Fruit fly (Drosophila melanogaster) whole organism, adult: ENCODE data around the gene CG5050.
A peak's percentile ranks its signal among the peaks of the same experiment; 100 is the strongest.

Source experiments
- CG11617 ChIP-seq: fragments of 200-800 bp; sonication (Bioruptor generic); optimal IDR thresholded peaks from 2 replicates; lab custom pipeline; 2017; ENCODE audit warnings: mild to moderate bottlenecking, missing biosample characterization, missing genetic modification reagents, missing genetic modification characterization
- CG12768 ChIP-seq: fragments of 200-800 bp; sonication (Bioruptor generic); optimal IDR thresholded peaks from 2 replicates; lab custom pipeline; 2017; ENCODE audit warnings: missing biosample characterization, missing genetic modification characterization, mild to moderate bottlenecking, moderate library complexity, missing genetic modification reagents
- CG14711 ChIP-seq: fragments of 200-800 bp; sonication (Bioruptor generic); optimal IDR thresholded peaks from 2 replicates; lab custom pipeline; 2018; ENCODE audit warnings: missing biosample characterization, mild to moderate bottlenecking, missing genetic modification characterization, moderate library complexity
- CG1620 ChIP-seq: fragments of 200-800 bp; sonication (Bioruptor generic); optimal IDR thresholded peaks from 2 replicates; lab custom pipeline; 2016; ENCODE audit warnings: missing biosample characterization, missing genetic modification characterization
- CG33017 ChIP-seq: fragments of 200-800 bp; sonication (Bioruptor generic); optimal IDR thresholded peaks from 2 replicates; lab custom pipeline; 2018; ENCODE audit warnings: missing biosample characterization, mild to moderate bottlenecking, missing genetic modification characterization, moderate library complexity
- CG5204 ChIP-seq: fragments of 200-800 bp; sonication (Bioruptor generic); optimal IDR thresholded peaks from 2 replicates; lab custom pipeline; 2016; ENCODE audit warnings: missing biosample characterization, missing genetic modification characterization
- CG7045 ChIP-seq: fragments of 200-800 bp; sonication (Bioruptor generic); optimal IDR thresholded peaks from 2 replicates; lab custom pipeline; 2017; ENCODE audit warnings: missing biosample characterization, mild to moderate bottlenecking, missing genetic modification characterization
- CG7101 ChIP-seq: fragments of 200-800 bp; sonication (Bioruptor generic); optimal IDR thresholded peaks from 2 replicates; lab custom pipeline; 2018; ENCODE audit warnings: missing biosample characterization, mild to moderate bottlenecking, missing genetic modification characterization, moderate library complexity
- Clk ChIP-seq: fragments of 200-800 bp; sonication (Bioruptor generic); optimal IDR thresholded peaks from 2 replicates; lab custom pipeline; 2017; ENCODE audit warnings: missing biosample characterization, missing genetic modification characterization
- Crg-1 ChIP-seq: fragments of 200-800 bp; sonication (Bioruptor generic); optimal IDR thresholded peaks from 2 replicates; lab custom pipeline; 2016; ENCODE audit warnings: missing biosample characterization, missing genetic modification characterization
- Hr96 ChIP-seq: fragments of 200-800 bp; sonication (Bioruptor generic); optimal IDR thresholded peaks from 2 replicates; lab custom pipeline; 2016; ENCODE audit warnings: missing biosample characterization, missing genetic modification characterization
- Mnt ChIP-seq: fragments of 200-800 bp; sonication (Bioruptor generic); optimal IDR thresholded peaks from 2 replicates; lab custom pipeline; 2016; ENCODE audit warnings: missing biosample characterization, mild to moderate bottlenecking, missing genetic modification characterization
- bab1 ChIP-seq: fragments of 200-800 bp; sonication (Bioruptor generic); optimal IDR thresholded peaks from 3 replicates; lab custom pipeline; 2019; ENCODE audit warnings: missing biosample characterization, mild to moderate bottlenecking, missing genetic modification characterization, moderate library complexity
- cic ChIP-seq: fragments of 200-800 bp; sonication (Bioruptor generic); optimal IDR thresholded peaks from 2 replicates; lab custom pipeline; 2017; ENCODE audit warnings: missing biosample characterization, mild to moderate bottlenecking, missing genetic modification characterization, moderate library complexity
- cnc ChIP-seq, 2 experiments: fragments of >200 bp; optimal IDR thresholded peaks; 2 replicates each; lab custom pipeline; 2017
- kay ChIP-seq: fragments of 200-800 bp; sonication (Bioruptor generic); peaks from one replicate; lab custom pipeline; 2016; ENCODE audit warnings: missing biosample characterization, missing genetic modification characterization, borderline replicate concordance
- ovo ChIP-seq: fragments of 200-800 bp; sonication (Bioruptor generic); optimal IDR thresholded peaks from 2 replicates; lab custom pipeline; 2016; ENCODE audit warnings: missing biosample characterization, missing genetic modification characterization
- pad ChIP-seq: fragments of 200-800 bp; sonication (Bioruptor generic); optimal IDR thresholded peaks from 3 replicates; lab custom pipeline; 2017; ENCODE audit warnings: missing biosample characterization, missing genetic modification characterization, mild to moderate bottlenecking, moderate library complexity, missing genetic modification reagents
- tj ChIP-seq: fragments of 200-800 bp; sonication (Bioruptor generic); optimal IDR thresholded peaks from 3 replicates; lab custom pipeline; 2017; ENCODE audit warnings: missing biosample characterization, mild to moderate bottlenecking, missing genetic modification characterization, moderate library complexity
- toe ChIP-seq: fragments of 200-800 bp; sonication (Bioruptor generic); optimal IDR thresholded peaks from 2 replicates; lab custom pipeline; 2016; ENCODE audit warnings: missing biosample characterization, missing genetic modification characterization

Gene CG5050

DNA sequence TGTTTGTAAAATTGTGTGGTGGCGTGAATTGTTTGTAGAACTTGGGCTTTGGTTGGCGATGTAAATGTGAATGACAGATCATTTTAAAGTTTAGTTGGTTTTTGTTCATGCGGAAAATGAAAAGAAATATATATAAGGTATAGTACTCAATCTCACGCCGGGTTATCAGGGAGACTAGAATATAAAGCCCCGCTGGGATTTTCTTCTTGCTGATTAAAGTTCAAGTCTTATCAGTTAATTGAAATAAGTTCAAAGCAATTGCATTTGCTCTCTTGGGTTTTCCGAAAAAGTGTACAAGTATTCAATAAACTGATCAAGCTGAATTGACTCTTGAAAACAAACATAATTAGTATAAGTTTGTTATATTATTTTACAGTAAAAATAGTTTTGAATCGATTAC lies 27.3 kb upstream of the CG5050 start:
- TF ChIP-seq CG33017 (tag; lab: Kevin White, UChicago) = no peak
- peak; percentile 3 for TF ChIP-seq kay (GFP tag; lab: Kevin White, UChicago)
- TF ChIP-seq tj (GFP tag; lab: Kevin White, UChicago) = no peak
- TF ChIP-seq Crg-1 (GFP tag; lab: Kevin White, UChicago) = no peak

dm6 chr2L:17427187-17427586 lies 25.5 kb upstream of the CG5050 start:
- TF ChIP-seq CG11617 (GFP tag; lab: Kevin White, UChicago) = peak; percentile 31
- peak; percentile 24 for TF ChIP-seq CG7101 (tag; lab: Kevin White, UChicago)
- peak; percentile 52 for TF ChIP-seq CG12768 (GFP tag; lab: Kevin White, UChicago)
- TF ChIP-seq Mnt (GFP tag; lab: Kevin White, UChicago) = no peak
- no peak for TF ChIP-seq toe
- TF ChIP-seq CG5204 = peak; percentile 58
- TF ChIP-seq Crg-1 (GFP tag; lab: Kevin White, UChicago) = no peak
- TF ChIP-seq cnc (optimal IDR thresholded peaks at IDR 0.05; lab: Kevin White, UChicago) = no peak
- TF ChIP-seq CG1620 (GFP tag; lab: Kevin White, UChicago) = no peak
- no peak for TF ChIP-seq pad (GFP tag; lab: Kevin White, UChicago)
- no peak for TF ChIP-seq Hr96 (GFP tag; lab: Kevin White, UChicago)
- TF ChIP-seq cic (GFP tag; lab: Kevin White, UChicago) = no peak
- no peak for TF ChIP-seq bab1 (GFP tag; lab: Kevin White, UChicago)
- TF ChIP-seq Clk (GFP tag; lab: Kevin White, UChicago) = no peak
- TF ChIP-seq CG33017 (tag; lab: Kevin White, UChicago) = peak; percentile 65
- TF ChIP-seq tj (GFP tag; lab: Kevin White, UChicago) = peak; percentile 19
- TF ChIP-seq ovo (GFP tag; lab: Kevin White, UChicago) = no peak
- peak; percentile 28 for TF ChIP-seq CG14711
- TF ChIP-seq CG7045 (GFP tag; lab: Kevin White, UChicago) = peak; percentile 30
- TF ChIP-seq kay (GFP tag; lab: Kevin White, UChicago) = no peak

DNA sequence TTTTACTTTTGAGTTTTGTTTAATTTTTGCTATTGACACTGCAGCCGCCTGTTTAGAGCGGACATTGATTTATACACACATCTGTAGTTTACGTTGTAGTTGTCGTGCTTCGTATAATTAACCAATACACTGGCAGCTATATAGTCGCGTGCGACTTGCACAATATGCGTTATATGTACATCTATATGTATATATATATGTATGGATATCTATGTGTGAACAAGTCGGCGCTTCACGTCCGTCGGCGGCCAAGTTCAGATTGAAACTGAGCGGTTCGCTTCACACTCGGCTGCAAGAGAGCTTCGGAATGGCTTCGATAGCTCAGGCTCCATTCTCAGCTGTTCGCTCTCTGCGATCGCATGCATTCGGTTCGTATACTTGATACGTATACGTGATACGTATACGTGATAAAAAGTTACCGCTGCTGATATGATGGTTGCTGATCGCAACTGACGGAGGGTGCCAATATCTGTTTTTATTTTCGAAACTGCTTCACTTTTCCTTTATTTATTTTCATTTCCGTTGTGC lies 24.7 kb upstream of the CG5050 start:
- TF ChIP-seq toe (peak; percentile 26), CG5204 (no peak), Clk (GFP tag; lab: Kevin White, UChicago) (no peak), ovo (GFP tag; lab: Kevin White, UChicago) (no peak), Crg-1 (GFP tag; lab: Kevin White, UChicago) (peak; percentile 28), CG1620 (GFP tag; lab: Kevin White, UChicago) (no peak), CG33017 (tag; lab: Kevin White, UChicago) (peak; percentile 58), CG14711 (peak; percentile 22), tj (GFP tag; lab: Kevin White, UChicago) (peak; percentile 45), Hr96 (GFP tag; lab: Kevin White, UChicago) (peak; percentile 1), cic (GFP tag; lab: Kevin White, UChicago) (peak; percentile 93), CG11617 (GFP tag; lab: Kevin White, UChicago) (peak; percentile 21), CG7045 (GFP tag; lab: Kevin White, UChicago) (no peak), CG12768 (GFP tag; lab: Kevin White, UChicago) (peak; percentile 47), cnc (optimal IDR thresholded peaks at IDR 0.05; lab: Kevin White, UChicago) (no peak), Mnt (GFP tag; lab: Kevin White, UChicago) (peak; percentile 84), CG7101 (tag; lab: Kevin White, UChicago) (peak; percentile 28), kay (GFP tag; lab: Kevin White, UChicago) (peak; percentile 94), pad (GFP tag; lab: Kevin White, UChicago) (peak; percentile 4), bab1 (GFP tag; lab: Kevin White, UChicago) (no peak)

DNA sequence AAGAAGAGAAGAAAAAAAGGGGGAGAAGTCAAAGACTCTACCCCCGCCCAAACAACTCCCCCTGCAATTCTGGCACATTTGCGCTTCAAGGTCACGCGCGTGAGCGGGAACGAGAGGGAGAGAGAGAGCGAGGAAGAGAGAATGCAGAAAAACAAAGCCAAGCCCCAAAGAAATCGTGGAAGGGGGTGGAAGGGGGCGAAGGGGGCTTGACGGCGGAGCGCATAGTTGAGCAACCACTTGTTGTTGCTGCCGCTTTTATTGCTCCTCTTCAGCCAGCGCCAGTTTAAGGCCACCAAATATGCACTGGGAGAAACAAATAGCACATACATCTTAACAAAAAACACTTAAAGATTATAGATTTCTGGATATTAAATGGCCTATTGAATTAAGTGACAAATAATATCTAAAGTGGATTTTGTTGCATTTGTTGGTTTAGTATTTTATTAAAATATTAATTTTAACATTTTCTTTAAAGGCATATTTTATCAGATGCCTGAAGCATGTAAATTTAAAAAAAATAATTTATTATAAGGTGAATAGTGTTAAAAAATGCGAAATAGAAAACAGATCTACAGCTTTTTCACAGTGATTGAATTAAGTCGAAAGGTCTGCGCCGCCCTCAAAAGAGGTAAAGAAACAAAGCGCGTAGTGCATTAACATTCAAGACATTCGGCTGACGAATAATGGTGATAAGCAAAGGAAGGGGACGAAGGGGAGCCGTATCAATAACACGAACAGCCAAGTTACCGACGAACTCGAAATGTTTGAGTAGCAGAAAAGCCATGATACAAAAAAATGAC lies 22.7 kb upstream of the CG5050 start:
- peak; percentile 85 for TF ChIP-seq pad (GFP tag; lab: Kevin White, UChicago)
- peak; percentile 93 for TF ChIP-seq CG7101 (tag; lab: Kevin White, UChicago)
- peak; percentile 73 for TF ChIP-seq Clk (GFP tag; lab: Kevin White, UChicago)
- peak; percentile 8 for TF ChIP-seq bab1 (GFP tag; lab: Kevin White, UChicago)
- TF ChIP-seq cnc (optimal IDR thresholded peaks at IDR 0.05; lab: Kevin White, UChicago) = no peak
- peak; percentile 84 for TF ChIP-seq CG12768 (GFP tag; lab: Kevin White, UChicago)
- peak; percentile 70 for TF ChIP-seq ovo (GFP tag; lab: Kevin White, UChicago)
- TF ChIP-seq Mnt (GFP tag; lab: Kevin White, UChicago) = peak; percentile 88
- TF ChIP-seq CG7045 (GFP tag; lab: Kevin White, UChicago) = peak; percentile 65
- peak; percentile 54 for TF ChIP-seq CG5204
- no peak for TF ChIP-seq toe
- peak; percentile 44 for TF ChIP-seq CG1620 (GFP tag; lab: Kevin White, UChicago)
- peak; percentile 19 for TF ChIP-seq Hr96 (GFP tag; lab: Kevin White, UChicago)
- peak; percentile 22 for TF ChIP-seq kay (GFP tag; lab: Kevin White, UChicago)
- peak; percentile 86 for TF ChIP-seq CG33017 (tag; lab: Kevin White, UChicago)
- TF ChIP-seq cic (GFP tag; lab: Kevin White, UChicago) = no peak
- TF ChIP-seq CG11617 (GFP tag; lab: Kevin White, UChicago) = peak; percentile 91
- peak; percentile 31 for TF ChIP-seq Crg-1 (GFP tag; lab: Kevin White, UChicago)
- TF ChIP-seq tj (GFP tag; lab: Kevin White, UChicago) = peak; percentile 76
- TF ChIP-seq CG14711 = peak; percentile 91
